Worm (Caenorhabditis elegans): Measurements from ENCODE around the gene Y51A2D.18.

DNA sequence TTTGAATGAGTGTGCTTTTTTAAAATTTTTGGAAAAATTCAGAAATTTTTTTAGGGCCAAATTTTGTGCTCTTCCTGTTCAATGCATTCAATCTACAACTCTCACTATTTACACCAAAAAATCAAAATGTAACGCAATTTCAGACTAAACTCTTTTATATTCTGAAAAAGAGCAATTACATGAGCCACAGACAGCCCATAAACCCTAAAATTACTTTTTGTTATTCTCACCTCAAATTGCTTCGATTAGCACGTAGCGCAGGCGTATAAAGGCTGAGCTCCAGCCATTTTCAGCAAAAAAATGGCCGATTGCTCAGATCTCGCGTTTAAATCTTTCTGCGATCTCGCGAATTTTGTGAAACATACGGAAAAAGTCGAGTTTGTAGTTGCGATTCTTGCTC is 55.6 kb downstream of the Y51A2D.18 start, which contains the start of gene srw-82:
- TF ChIP-seq klf-2 (GFP tag; conservative IDR thresholded peaks at IDR 0.05) (no peak), T22C8.4 (GFP tag; IDR thresholded peaks at IDR 0.05) (no peak), flt-1 (GFP tag; IDR thresholded peaks at IDR 0.05) (no peak)

Measured in whole organism, midembryonic.